Fruit fly (Drosophila melanogaster) whole organism, prepupa: ENCODE data around the gene Prosalpha2.

Experiments
- CG15336 ChIP-seq: fragments of 200-800 bp; sonication (Bioruptor generic); IDR thresholded peaks from 2 replicates; pipeline ENCODE4 v1.3.6; 2022; ENCODE audit warnings: missing biosample characterization, missing genetic modification characterization
- CG16779 ChIP-seq: fragments of 200-800 bp; sonication (Bioruptor generic); optimal IDR thresholded peaks from 3 replicates; lab custom pipeline; 2017; ENCODE audit warnings: missing biosample characterization, mild to moderate bottlenecking, missing genetic modification characterization
- CG6163 ChIP-seq: fragments of 200-800 bp; sonication (Bioruptor generic); IDR thresholded peaks from 3 replicates; pipeline ENCODE4 v1.3.6; 2022; ENCODE audit warnings: missing biosample characterization, missing genetic modification characterization
- Sox102F ChIP-seq: fragments of 200-800 bp; sonication (Bioruptor generic); optimal IDR thresholded peaks from 2 replicates; lab custom pipeline; 2016; ENCODE audit warnings: missing biosample characterization, mild to moderate bottlenecking, missing genetic modification characterization
- Sox14 ChIP-seq: fragments of 200-800 bp; sonication (Bioruptor generic); optimal IDR thresholded peaks from 3 replicates; lab custom pipeline; 2016; ENCODE audit warnings: missing biosample characterization, missing genetic modification characterization

dm6 chr3R:12383036-12383435, 48.1 kb upstream of the Prosalpha2 start, which contains the start of gene GstD11:
- TF ChIP-seq Sox14, result no peak
- no peak for TF ChIP-seq CG16779 (tag; lab: Kevin White, UChicago)
- no peak for TF ChIP-seq CG15336 (GFP tag; lab: Robert Waterston, UW)
- no peak for TF ChIP-seq Sox102F (GFP tag; lab: Kevin White, UChicago)
- no peak for TF ChIP-seq CG6163 (GFP tag; lab: Robert Waterston, UW)
